Fruit fly (Drosophila melanogaster) whole organism, embryonic: ENCODE results near the gene Syx4.

ENCODE experiments used
- Antp ChIP-seq: fragments of 200-800 bp; sonication (Bioruptor generic); optimal IDR thresholded peaks from 3 replicates; lab custom pipeline; 2016; ENCODE audit warnings: missing biosample characterization, missing genetic modification characterization
- B-H1 ChIP-seq: fragments of 200-800 bp; sonication (Bioruptor generic); IDR thresholded peaks from 3 replicates; pipeline ENCODE4 v1.3.6; 2022; ENCODE audit warnings: missing biosample characterization, missing genetic modification characterization
- CG1024 ChIP-seq: fragments of 200-800 bp; sonication (Bioruptor generic); IDR thresholded peaks from 2 replicates; pipeline ENCODE4 v1.3.6; 2022; ENCODE audit warnings: missing biosample characterization, missing genetic modification characterization
- CG11247 ChIP-seq: fragments of 200-800 bp; sonication (Bioruptor generic); IDR thresholded peaks from 2 replicates; pipeline ENCODE4 v1.3.6; 2022; ENCODE audit warnings: missing biosample characterization, missing genetic modification characterization
- CG13894 ChIP-seq: fragments of 200-800 bp; sonication (Bioruptor generic); optimal IDR thresholded peaks from 3 replicates; lab custom pipeline; 2018; ENCODE audit warnings: missing biosample characterization, mild to moderate bottlenecking, missing genetic modification characterization, moderate library complexity
- CG15269 ChIP-seq: fragments of 200-800 bp; sonication (Bioruptor generic); optimal IDR thresholded peaks from 2 replicates; lab custom pipeline; 2018; ENCODE audit warnings: missing biosample characterization, mild to moderate bottlenecking, missing genetic modification characterization, moderate library complexity
- CG15514 ChIP-seq: fragments of 200-800 bp; sonication (Bioruptor generic); optimal IDR thresholded peaks from 3 replicates; lab custom pipeline; 2017; ENCODE audit warnings: missing biosample characterization, missing genetic modification characterization, mild to moderate bottlenecking, moderate library complexity, missing genetic modification reagents
- CG1603 ChIP-seq: fragments of 200-800 bp; sonication (Bioruptor generic); optimal IDR thresholded peaks from 2 replicates; lab custom pipeline; 2019; ENCODE audit warnings: missing biosample characterization, mild to moderate bottlenecking, missing genetic modification characterization, moderate library complexity
- CG16863 ChIP-seq: fragments of 200-800 bp; sonication (Bioruptor generic); optimal IDR thresholded peaks from 3 replicates; lab custom pipeline; 2016; ENCODE audit warnings: missing biosample characterization, missing genetic modification characterization
- CG18476 ChIP-seq: fragments of 200-800 bp; sonication (Bioruptor generic); optimal IDR thresholded peaks from 2 replicates; lab custom pipeline; 2016; ENCODE audit warnings: missing biosample characterization, mild to moderate bottlenecking, missing genetic modification characterization
- CG30403 ChIP-seq: fragments of 200-800 bp; sonication (Bioruptor generic); optimal IDR thresholded peaks from 3 replicates; lab custom pipeline; 2016; ENCODE audit warnings: missing biosample characterization, missing genetic modification characterization
- CG32772 ChIP-seq: fragments of 200-800 bp; sonication (Bioruptor generic); IDR thresholded peaks from 2 replicates; pipeline ENCODE4 v1.3.6; 2022; ENCODE audit warnings: missing biosample characterization, missing genetic modification characterization
- CG4404 ChIP-seq: fragments of 200-800 bp; sonication (Bioruptor generic); IDR thresholded peaks from 2 replicates; pipeline ENCODE4 v1.3.6; 2022; ENCODE audit warnings: missing biosample characterization, missing genetic modification characterization
- CG6654 ChIP-seq: fragments of 200-800 bp; sonication (Bioruptor generic); optimal IDR thresholded peaks from 2 replicates; lab custom pipeline; 2017; ENCODE audit warnings: missing biosample characterization, mild to moderate bottlenecking, missing genetic modification characterization
- CG6683 ChIP-seq: fragments of 200-800 bp; sonication (Bioruptor generic); optimal IDR thresholded peaks from 2 replicates; lab custom pipeline; 2017; ENCODE audit warnings: missing biosample characterization, mild to moderate bottlenecking, missing genetic modification characterization, missing genetic modification reagents
- CG9932 ChIP-seq: fragments of 200-800 bp; sonication (Bioruptor generic); IDR thresholded peaks from 2 replicates; pipeline ENCODE4 v1.3.6; 2022; ENCODE audit warnings: missing biosample characterization, missing genetic modification characterization
- CkIIα-i1 ChIP-seq: fragments of 200-800 bp; sonication (Bioruptor generic); IDR thresholded peaks from 2 replicates; pipeline ENCODE4 v1.3.6; 2022; ENCODE audit warnings: missing biosample characterization, missing genetic modification characterization
- D19B ChIP-seq: fragments of 200-800 bp; sonication (Bioruptor generic); optimal IDR thresholded peaks from 2 replicates; lab custom pipeline; 2017; ENCODE audit warnings: missing biosample characterization, mild to moderate bottlenecking, missing genetic modification characterization
- Dll ChIP-seq: fragments of 200-800 bp; sonication (Bioruptor generic); IDR thresholded peaks from 4 replicates; pipeline ENCODE4 v1.3.6; 2022; ENCODE audit warnings: missing biosample characterization, missing genetic modification characterization; ENCODE audit not compliant: partially characterized antibody
- Doc3 ChIP-seq: fragments of 200-800 bp; sonication (Bioruptor generic); IDR thresholded peaks from 3 replicates; pipeline ENCODE4 v1.3.6; 2022; ENCODE audit warnings: missing biosample characterization, missing genetic modification characterization; ENCODE audit not compliant: partially characterized antibody
- E2f2 ChIP-seq: fragments of 200-800 bp; sonication (Bioruptor generic); IDR thresholded peaks from 2 replicates; pipeline ENCODE4 v1.3.6; 2022; ENCODE audit warnings: missing biosample characterization, missing genetic modification characterization
- Gsc ChIP-seq: fragments of 200-800 bp; sonication (Bioruptor generic); IDR thresholded peaks from 2 replicates; pipeline ENCODE4 v1.3.6; 2022; ENCODE audit warnings: missing biosample characterization, missing genetic modification characterization
- Hand ChIP-seq: fragments of 200-800 bp; sonication (Bioruptor generic); optimal IDR thresholded peaks from 2 replicates; lab custom pipeline; 2017; ENCODE audit warnings: mild to moderate bottlenecking, missing biosample characterization, missing genetic modification reagents, missing genetic modification characterization
- HmgZ ChIP-seq: fragments of 200-800 bp; sonication (Bioruptor generic); optimal IDR thresholded peaks from 2 replicates; lab custom pipeline; 2018; ENCODE audit warnings: missing biosample characterization, mild to moderate bottlenecking, missing genetic modification characterization
- Hr3 ChIP-seq: fragments of 200-800 bp; sonication (Bioruptor generic); optimal IDR thresholded peaks from 3 replicates; lab custom pipeline; 2016; ENCODE audit warnings: missing biosample characterization, missing genetic modification characterization
- Meics ChIP-seq: fragments of 200-800 bp; sonication (Bioruptor generic); optimal IDR thresholded peaks from 2 replicates; lab custom pipeline; 2017; ENCODE audit warnings: missing biosample characterization, mild to moderate bottlenecking, missing genetic modification characterization
- Oaz ChIP-seq: fragments of 200-800 bp; sonication (Bioruptor generic); IDR thresholded peaks from 2 replicates; pipeline ENCODE4 v1.3.6; 2022; ENCODE audit warnings: missing biosample characterization, missing genetic modification characterization
- Oli ChIP-seq: fragments of 200-800 bp; sonication (Bioruptor generic); optimal IDR thresholded peaks from 2 replicates; lab custom pipeline; 2018; ENCODE audit warnings: missing biosample characterization, mild to moderate bottlenecking, missing genetic modification characterization, moderate library complexity
- Rfx ChIP-seq: fragments of 200-800 bp; sonication (Bioruptor generic); IDR thresholded peaks from 2 replicates; pipeline ENCODE4 v1.3.6; 2022; ENCODE audit warnings: missing biosample characterization, missing genetic modification characterization
- Sox100B ChIP-seq: fragments of 200-800 bp; sonication (Bioruptor generic); optimal IDR thresholded peaks from 3 replicates; lab custom pipeline; 2018; ENCODE audit warnings: missing biosample characterization, mild to moderate bottlenecking, missing genetic modification characterization
- Sry-β ChIP-seq: fragments of 200-800 bp; sonication (Bioruptor generic); optimal IDR thresholded peaks from 2 replicates; lab custom pipeline; 2018; ENCODE audit warnings: missing biosample characterization, mild to moderate bottlenecking, missing genetic modification characterization, moderate library complexity
- Ssrp ChIP-seq: fragments of 200-800 bp; sonication (Bioruptor generic); optimal IDR thresholded peaks from 2 replicates; lab custom pipeline; 2018; ENCODE audit warnings: missing biosample characterization, mild to moderate bottlenecking, missing genetic modification characterization, moderate library complexity
- Tbp ChIP-seq: fragments of >200 bp; optimal IDR thresholded peaks from 2 replicates; lab custom pipeline; 2018; ENCODE audit warnings: missing biosample characterization, missing genetic modification characterization
- Xbp1 ChIP-seq: fragments of 200-800 bp; sonication (Bioruptor generic); optimal IDR thresholded peaks from 3 replicates; lab custom pipeline; 2016; ENCODE audit warnings: missing biosample characterization, mild to moderate bottlenecking, missing genetic modification characterization
- ase ChIP-seq: fragments of 200-800 bp; sonication (Bioruptor generic); IDR thresholded peaks from 3 replicates; pipeline ENCODE4 v1.3.6; 2022; ENCODE audit warnings: missing biosample characterization, missing genetic modification characterization
- cas ChIP-seq: fragments of 200-800 bp; sonication (Bioruptor generic); IDR thresholded peaks from 2 replicates; pipeline ENCODE4 v1.3.6; 2022; ENCODE audit warnings: missing biosample characterization, missing genetic modification characterization
- cato ChIP-seq: fragments of 200-800 bp; sonication (Bioruptor generic); optimal IDR thresholded peaks from 2 replicates; lab custom pipeline; 2016; ENCODE audit warnings: missing biosample characterization, missing genetic modification characterization, borderline replicate concordance
- da ChIP-seq: fragments of 200-800 bp; sonication (Bioruptor generic); optimal IDR thresholded peaks from 2 replicates; lab custom pipeline; 2016; ENCODE audit warnings: missing biosample characterization, missing genetic modification characterization
- danr ChIP-seq: fragments of 200-800 bp; sonication (Bioruptor generic); IDR thresholded peaks from 2 replicates; pipeline ENCODE4 v1.3.6; 2022; ENCODE audit warnings: missing biosample characterization, missing genetic modification characterization
- emc ChIP-seq: fragments of 200-800 bp; sonication (Bioruptor generic); optimal IDR thresholded peaks from 2 replicates; lab custom pipeline; 2016; ENCODE audit warnings: missing biosample characterization, missing genetic modification characterization
- exex ChIP-seq: fragments of 200-800 bp; sonication (Bioruptor generic); optimal IDR thresholded peaks from 4 replicates; lab custom pipeline; 2018; ENCODE audit warnings: missing biosample characterization, mild to moderate bottlenecking, missing genetic modification characterization, moderate library complexity
- fd64A ChIP-seq: fragments of 200-800 bp; sonication (Bioruptor generic); optimal IDR thresholded peaks from 3 replicates; lab custom pipeline; 2018; ENCODE audit warnings: missing biosample characterization, mild to moderate bottlenecking, missing genetic modification characterization
- gt ChIP-seq: fragments of 200-800 bp; sonication (Bioruptor generic); IDR thresholded peaks from 2 replicates; pipeline ENCODE4 v1.3.6; 2022; ENCODE audit warnings: missing biosample characterization, missing genetic modification characterization
- h ChIP-seq: fragments of >200 bp; optimal IDR thresholded peaks from 2 replicates; lab custom pipeline; 2017
- hkb ChIP-seq, 2 experiments: fragments of 200-800 bp in 1 of 2; fragments of >200 bp in 1 of 2; sonication (Bioruptor generic) in 1 of 2; IDR thresholded peaks in 1 of 2; optimal IDR thresholded peaks in 1 of 2; 2 replicates each; pipeline versions ENCODE4 v1.3.6 to Lab custom; 2017 to 2022; ENCODE audit warnings: missing biosample characterization in 1 of 2, missing genetic modification characterization in 1 of 2
- mirr ChIP-seq: fragments of 200-800 bp; sonication (Bioruptor generic); optimal IDR thresholded peaks from 3 replicates; lab custom pipeline; 2018; ENCODE audit warnings: missing biosample characterization, mild to moderate bottlenecking, missing genetic modification characterization
- pan ChIP-seq, 4 experiments: fragments of >200 bp in 3 of 4; fragments of 200-800 bp in 1 of 4; sonication (Bioruptor generic) in 1 of 4; optimal IDR thresholded peaks in 3 of 4; IDR thresholded peaks in 1 of 4; 2 replicates each; pipeline versions ENCODE4 v1.3.6 to Lab custom; 2017 to 2022; ENCODE audit warnings: missing biosample characterization in 2 of 4, missing genetic modification characterization in 2 of 4, mixed read lengths in 1 of 4
- pho ChIP-seq: fragments of 200-800 bp; sonication (Bioruptor generic); optimal IDR thresholded peaks from 2 replicates; lab custom pipeline; 2016; ENCODE audit warnings: missing biosample characterization, missing genetic modification characterization
- phol ChIP-seq: fragments of 200-800 bp; sonication (Bioruptor generic); optimal IDR thresholded peaks from 3 replicates; lab custom pipeline; 2018; ENCODE audit warnings: missing biosample characterization, mild to moderate bottlenecking, missing genetic modification characterization, moderate library complexity
- sima ChIP-seq: fragments of 200-800 bp; sonication (Bioruptor generic); optimal IDR thresholded peaks from 2 replicates; lab custom pipeline; 2016; ENCODE audit warnings: missing biosample characterization, missing genetic modification characterization

Syx4 gene

DNA sequence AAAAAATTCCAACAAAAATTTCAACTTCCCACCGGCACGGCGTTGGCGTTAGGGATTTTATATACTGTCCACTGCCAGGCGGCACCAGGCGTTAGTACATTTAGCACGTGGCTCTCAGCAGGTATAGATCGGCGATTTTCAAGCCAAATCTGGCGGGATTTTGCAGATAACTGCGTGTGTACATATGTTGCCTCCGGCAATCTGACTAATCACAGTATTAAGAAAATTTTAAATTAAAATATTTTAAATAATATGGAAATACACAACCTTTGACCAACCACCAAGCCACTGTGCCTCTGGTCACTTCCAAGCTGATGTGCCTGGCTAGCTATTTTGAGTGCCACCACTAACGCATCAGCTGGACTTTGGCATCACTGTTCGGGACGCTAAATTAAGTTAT, 11.7 kb downstream of the Syx4 start, which contains the start of the genes ttm50 and CG2712 (continued):
- TF ChIP-seq CG32772 (GFP tag; lab: Robert Waterston, UW) (no peak), sima (no peak), fd64A (no peak), Doc3 (GFP tag; lab: Robert Waterston, UW) (no peak), CG1024 (GFP tag; lab: Robert Waterston, UW) (no peak), CG18476 (GFP tag; lab: Kevin White, UChicago) (peak; percentile 35), CG13894 (no peak), pho (GFP tag; lab: Kevin White, UChicago) (no peak), phol (tag; lab: Kevin White, UChicago) (peak; percentile 75), Xbp1 (GFP tag; lab: Kevin White, UChicago) (peak; percentile 70), Hand (GFP tag; lab: Kevin White, UChicago) (no peak), CG15269 (no peak), Oli (tag; lab: Kevin White, UChicago) (peak; percentile 57), CG1603 (tag; lab: Kevin White, UChicago) (no peak), exex (tag; lab: Kevin White, UChicago) (no peak), ase (0 out of 3 replicates have a peak, but pooled peaks have one; percentile 32), hkb (optimal IDR thresholded peaks at IDR 0.05; lab: Kevin White, UChicago) (no peak), hkb (GFP tag; IDR thresholded peaks at IDR 0.05; lab: Robert Waterston, UW) (no peak), pan (optimal IDR thresholded peaks at IDR 0.05; lab: Kevin White, UChicago) (no peak), pan (GFP tag; optimal IDR thresholded peaks at IDR 0.05 in 1 of 2, IDR thresholded peaks at IDR 0.05 in 1 of 2) (peak in 1 of 2 experiments; percentile 35), gt (GFP tag; lab: Robert Waterston, UW) (no peak), h (lab: Kevin White, UChicago) (no peak), mirr (GFP tag; lab: Kevin White, UChicago) (peak; percentile 12), Dll (0 out of 4 replicates have a peak, but pooled peaks have one; percentile 14), Rfx (peak; percentile 71), Meics (peak; percentile 68), D19B (no peak), cas (GFP tag; lab: Robert Waterston, UW) (no peak), CG6654 (GFP tag; lab: Kevin White, UChicago) (no peak), Sry-β (GFP tag; lab: Kevin White, UChicago) (peak; percentile 98), CG11247 (GFP tag; lab: Robert Waterston, UW) (peak; percentile 23; the same call in 1 of the 2 replicates), Ssrp (tag; lab: Kevin White, UChicago) (peak; percentile 54), HmgZ (peak; percentile 68), Hr3 (GFP tag; lab: Kevin White, UChicago) (peak; percentile 54), CG15514 (peak; percentile 82), CG6683 (peak; percentile 15), Oaz (peak; percentile 51; the same call in 1 of the 2 replicates), emc (no peak), Antp (no peak), Gsc (GFP tag; lab: Robert Waterston, UW) (no peak), da (no peak), CG9932 (GFP tag; lab: Robert Waterston, UW) (peak; percentile 75), E2f2 (GFP tag; lab: Robert Waterston, UW) (no peak), Tbp (GFP tag; lab: Kevin White, UChicago) (peak; percentile 66), CG16863 (GFP tag; lab: Kevin White, UChicago) (no peak), danr (GFP tag; lab: Robert Waterston, UW) (0 out of 2 replicates have a peak, but pooled peaks have one; percentile 47), CG30403 (GFP tag; lab: Kevin White, UChicago) (peak; percentile 73), Sox100B (no peak), cato (peak; percentile 45), CkIIα-i1 (no peak), B-H1 (GFP tag; lab: Robert Waterston, UW) (no peak), CG4404 (GFP tag; lab: Robert Waterston, UW) (peak; percentile 60)
